Worm (Caenorhabditis elegans) whole organism, young adult: ENCODE results near the gene srh-251.
A peak's percentile ranks its signal among the peaks of the same experiment; 100 is the strongest.

ENCODE experiments used
- B0336.3 ChIP-seq: fragments of 200-800 bp; sonication (Bioruptor generic); IDR thresholded peaks from 2 replicates; pipeline ENCODE4 v1.3.6; 2022; ENCODE audit warnings: missing genetic modification characterization, missing compliant biosample characterization
- C17E4.6 ChIP-seq: fragments of 200-800 bp; sonication (Bioruptor generic); IDR thresholded peaks from 2 replicates; pipeline ENCODE4 v1.3.6; 2022; ENCODE audit warnings: missing genetic modification reagents, missing genetic modification characterization, missing compliant biosample characterization
- D2030.7 ChIP-seq: fragments of 200-800 bp; sonication (Bioruptor generic); IDR thresholded peaks from 2 replicates; pipeline ENCODE4 v1.3.6; 2022; ENCODE audit warnings: missing genetic modification reagents, missing genetic modification characterization, missing compliant biosample characterization
- F10E7.11 ChIP-seq: sonication (generic microtip); optimal IDR thresholded peaks from 2 replicates; lab custom pipeline; 2017; ENCODE audit warnings: mild to moderate bottlenecking, missing genetic modification characterization, moderate library complexity, missing compliant biosample characterization
- F39B2.1 ChIP-seq: fragments of 200-800 bp; sonication (Bioruptor generic); IDR thresholded peaks from 2 replicates; pipeline ENCODE4 v1.3.6; 2022; ENCODE audit warnings: missing genetic modification reagents, missing genetic modification characterization, missing compliant biosample characterization
- F49E8.2 ChIP-seq: sonication (generic microtip); optimal IDR thresholded peaks from 3 replicates; lab custom pipeline; 2017; ENCODE audit warnings: missing genetic modification characterization, mild to moderate bottlenecking, missing compliant biosample characterization, antibody characterized with exemption, moderate library complexity; ENCODE audit not compliant: insufficient read depth
- F57C9.4 ChIP-seq: sonication (generic microtip); optimal IDR thresholded peaks from 2 replicates; lab custom pipeline; 2017; ENCODE audit warnings: mild to moderate bottlenecking, missing genetic modification characterization, missing compliant biosample characterization
- Y53G8AR.9 ChIP-seq: fragments of 200-800 bp; sonication (Bioruptor generic); conservative IDR thresholded peaks from 2 replicates; pipeline ENCODE4 v1.3.6; 2022; ENCODE audit warnings: missing genetic modification reagents, missing genetic modification characterization, missing compliant biosample characterization
- Y95B8A.8 ChIP-seq: fragments of 200-800 bp; sonication (Bioruptor generic); IDR thresholded peaks from 2 replicates; pipeline ENCODE4 v1.3.6; 2022; ENCODE audit warnings: missing genetic modification reagents, missing genetic modification characterization, missing compliant biosample characterization
- akir-1 ChIP-seq: fragments of 200-800 bp; sonication (Bioruptor generic); optimal IDR thresholded peaks from 2 replicates; lab custom pipeline; 2018; ENCODE audit warnings: mild to moderate bottlenecking, missing genetic modification characterization, moderate library complexity, missing compliant biosample characterization
- aptf-3 ChIP-seq: fragments of 200-800 bp; sonication (Bioruptor generic); IDR thresholded peaks from 2 replicates; pipeline ENCODE4 v1.3.6; 2022; ENCODE audit warnings: missing genetic modification characterization, missing compliant biosample characterization
- athp-1 ChIP-seq: sonication (generic microtip); optimal IDR thresholded peaks from 2 replicates; lab custom pipeline; 2017; ENCODE audit warnings: mild to moderate bottlenecking, missing genetic modification characterization, missing compliant biosample characterization
- attf-6 ChIP-seq: fragments of 200-800 bp; sonication (Bioruptor generic); IDR thresholded peaks from 2 replicates; pipeline ENCODE4 v1.3.6; 2022; ENCODE audit warnings: missing genetic modification reagents, missing genetic modification characterization, missing compliant biosample characterization
- bed-2 ChIP-seq: fragments of 200-800 bp; sonication (Bioruptor generic); IDR thresholded peaks from 2 replicates; pipeline ENCODE4 v1.3.6; 2022; ENCODE audit warnings: missing genetic modification reagents, missing genetic modification characterization, missing compliant biosample characterization
- cebp-2 ChIP-seq: fragments of 200-800 bp; sonication (Bioruptor generic); IDR thresholded peaks from 2 replicates; pipeline ENCODE4 v1.3.6; 2022; ENCODE audit warnings: missing genetic modification characterization, missing compliant biosample characterization
- ceh-91 ChIP-seq: fragments of 200-800 bp; sonication (Bioruptor generic); IDR thresholded peaks from 2 replicates; pipeline ENCODE4 v1.3.6; 2022; ENCODE audit warnings: missing genetic modification reagents, missing genetic modification characterization, missing compliant biosample characterization
- dpff-1 ChIP-seq: sonication (generic microtip); optimal IDR thresholded peaks from 2 replicates; lab custom pipeline; 2017; ENCODE audit warnings: mild to moderate bottlenecking, missing genetic modification characterization, missing compliant biosample characterization
- egl-18 ChIP-seq: fragments of 200-800 bp; sonication (Bioruptor generic); IDR thresholded peaks from 2 replicates; pipeline ENCODE4 v1.3.6; 2022; ENCODE audit warnings: missing genetic modification reagents, missing genetic modification characterization, missing compliant biosample characterization
- ekl-4 ChIP-seq: fragments of 200-800 bp; sonication (Bioruptor generic); IDR thresholded peaks from 2 replicates; pipeline ENCODE4 v1.3.6; 2022; ENCODE audit warnings: missing genetic modification reagents, missing genetic modification characterization, missing compliant biosample characterization
- ets-4 ChIP-seq: fragments of 200-800 bp; sonication (Bioruptor generic); optimal IDR thresholded peaks from 2 replicates; lab custom pipeline; 2018; ENCODE audit warnings: mild to moderate bottlenecking, missing genetic modification characterization, missing compliant biosample characterization
- fkh-3 ChIP-seq: sonication (generic microtip); optimal IDR thresholded peaks from 2 replicates; lab custom pipeline; 2016; ENCODE audit warnings: mild to moderate bottlenecking, missing genetic modification characterization, missing compliant biosample characterization
- hlh-12 ChIP-seq: sonication (generic microtip); optimal IDR thresholded peaks from 2 replicates; lab custom pipeline; 2016; ENCODE audit warnings: missing genetic modification characterization, missing compliant biosample characterization
- hmg-1.2 ChIP-seq: fragments of 200-800 bp; sonication (Bioruptor generic); IDR thresholded peaks from 2 replicates; pipeline ENCODE4 v1.3.6; 2022; ENCODE audit warnings: missing genetic modification reagents, missing genetic modification characterization, missing compliant biosample characterization
- hrde-1 ChIP-seq: sonication (generic microtip); optimal IDR thresholded peaks from 2 replicates; lab custom pipeline; 2016; ENCODE audit warnings: missing genetic modification characterization, mild to moderate bottlenecking, missing compliant biosample characterization, moderate library complexity, missing genotype, missing genetic modification reagents, borderline replicate concordance
- let-526 ChIP-seq: fragments of 200-800 bp; sonication (Bioruptor generic); IDR thresholded peaks from 2 replicates; pipeline ENCODE4 v1.3.6; 2022; ENCODE audit warnings: missing genetic modification reagents, missing genetic modification characterization, missing compliant biosample characterization
- lir-1 ChIP-seq: fragments of 200-800 bp; sonication (Bioruptor generic); conservative IDR thresholded peaks from 2 replicates; pipeline ENCODE4 v1.3.6; 2022; ENCODE audit warnings: missing genetic modification reagents, missing genetic modification characterization, missing compliant biosample characterization
- madf-10 ChIP-seq: sonication (generic microtip); optimal IDR thresholded peaks from 2 replicates; lab custom pipeline; 2016; ENCODE audit warnings: mild to moderate bottlenecking, missing genetic modification characterization, missing compliant biosample characterization
- madf-6 ChIP-seq: fragments of 200-800 bp; sonication (Bioruptor generic); IDR thresholded peaks from 2 replicates; pipeline ENCODE4 v1.3.6; 2022; ENCODE audit warnings: missing genetic modification reagents, missing genetic modification characterization, missing compliant biosample characterization
- mcd-1 ChIP-seq: fragments of 200-800 bp; sonication (Bioruptor generic); IDR thresholded peaks from 2 replicates; pipeline ENCODE4 v1.3.6; 2022; ENCODE audit warnings: missing genetic modification reagents, missing genetic modification characterization, missing compliant biosample characterization
- mel-28 ChIP-seq: sonication (generic microtip); optimal IDR thresholded peaks from 2 replicates; lab custom pipeline; 2016; ENCODE audit warnings: borderline replicate concordance, mild to moderate bottlenecking, missing genetic modification characterization, missing compliant biosample characterization
- nfya-2 ChIP-seq: fragments of 200-800 bp; sonication (Bioruptor generic); IDR thresholded peaks from 2 replicates; pipeline ENCODE4 v1.3.6; 2022; ENCODE audit warnings: missing genetic modification reagents, missing genetic modification characterization, missing compliant biosample characterization
- nfyb-1 ChIP-seq: fragments of 200-800 bp; sonication (Bioruptor generic); IDR thresholded peaks from 2 replicates; pipeline ENCODE4 v1.3.6; 2022; ENCODE audit warnings: missing genetic modification reagents, missing genetic modification characterization, missing compliant biosample characterization
- nhr-27 ChIP-seq: fragments of 200-800 bp; sonication (Bioruptor generic); optimal IDR thresholded peaks from 2 replicates; lab custom pipeline; 2018; ENCODE audit warnings: mild to moderate bottlenecking, missing genetic modification characterization, moderate library complexity, missing compliant biosample characterization
- nhr-90 ChIP-seq: sonication (generic microtip); optimal IDR thresholded peaks from 2 replicates; lab custom pipeline; 2016; ENCODE audit warnings: missing genotype, mild to moderate bottlenecking, missing genetic modification characterization, missing compliant biosample characterization
- pbrm-1 ChIP-seq: fragments of 200-800 bp; sonication (Bioruptor generic); IDR thresholded peaks from 2 replicates; pipeline ENCODE4 v1.3.6; 2022; ENCODE audit warnings: missing genetic modification reagents, missing genetic modification characterization, missing compliant biosample characterization
- rec-8 ChIP-seq, 2 experiments: sonication (generic microtip); optimal IDR thresholded peaks; 2 replicates each; lab custom pipeline; 2016; ENCODE audit warnings: mild to moderate bottlenecking in 2 of 2, missing genetic modification characterization in 2 of 2, missing genetic modification reagents in 2 of 2, missing genotype in 2 of 2, missing biosample characterization in 1 of 2, missing compliant biosample characterization in 1 of 2, moderate library complexity in 1 of 2
- repo-1 ChIP-seq: sonication (generic microtip); optimal IDR thresholded peaks from 2 replicates; lab custom pipeline; 2017; ENCODE audit warnings: mild to moderate bottlenecking, missing genetic modification characterization, missing compliant biosample characterization
- sea-2 ChIP-seq: fragments of 200-800 bp; sonication (Bioruptor generic); IDR thresholded peaks from 2 replicates; pipeline ENCODE4 v1.3.6; 2022; ENCODE audit warnings: missing genetic modification characterization, missing compliant biosample characterization
- snpc-1.3 ChIP-seq: sonication (generic microtip); optimal IDR thresholded peaks from 2 replicates; lab custom pipeline; 2017; ENCODE audit warnings: missing genetic modification characterization, mild to moderate bottlenecking, missing compliant biosample characterization, antibody characterized with exemption, moderate library complexity, missing genotype, missing genetic modification reagents; ENCODE audit not compliant: insufficient read depth
- snpc-3.4 ChIP-seq: sonication (generic microtip); optimal IDR thresholded peaks from 2 replicates; lab custom pipeline; 2017; ENCODE audit warnings: missing genetic modification characterization, mild to moderate bottlenecking, missing compliant biosample characterization, antibody characterized with exemption, moderate library complexity, missing genotype, missing genetic modification reagents
- snpc-4 ChIP-seq, 5 experiments: fragments of 150-350 bp in 1 of 5; sonication (generic microtip) in 4 of 5; optimal IDR thresholded peaks; 2 replicates each; lab custom pipeline; 2014 to 2018; ENCODE audit warnings: missing genetic modification characterization in 5 of 5, missing biosample characterization in 3 of 5, antibody characterized with exemption in 2 of 5, mild to moderate bottlenecking in 2 of 5, missing compliant biosample characterization in 2 of 5, missing genotype in 2 of 5, moderate library complexity in 2 of 5, missing genetic modification reagents in 1 of 5
- sptf-2 ChIP-seq: fragments of 200-800 bp; sonication (Bioruptor generic); optimal IDR thresholded peaks from 2 replicates; lab custom pipeline; 2018; ENCODE audit warnings: mild to moderate bottlenecking, missing genetic modification characterization, missing compliant biosample characterization
- tbp1 ChIP-seq: fragments of 200-800 bp; sonication (Bioruptor generic); optimal IDR thresholded peaks from 2 replicates; lab custom pipeline; 2018; ENCODE audit warnings: mild to moderate bottlenecking, missing genetic modification characterization, missing compliant biosample characterization
- tlf-1 ChIP-seq: fragments of 200-800 bp; sonication (Bioruptor generic); optimal IDR thresholded peaks from 2 replicates; lab custom pipeline; 2018; ENCODE audit warnings: mild to moderate bottlenecking, missing genetic modification characterization, missing compliant biosample characterization
- xnd-1 ChIP-seq: sonication (generic microtip); optimal IDR thresholded peaks from 2 replicates; lab custom pipeline; 2016; ENCODE audit warnings: missing genotype, missing genetic modification reagents, missing genetic modification characterization, missing compliant biosample characterization
- ztf-3 ChIP-seq: fragments of 200-800 bp; sonication (Bioruptor generic); optimal IDR thresholded peaks from 2 replicates; lab custom pipeline; 2018; ENCODE audit warnings: mild to moderate bottlenecking, missing genetic modification characterization, missing compliant biosample characterization

srh-251 gene

ce11 chrV:15398728-15399127 is 19.0 kb upstream of the srh-251 start, which contains the start of gene fbxa-199:
fbxa-199 (minus strand) TSS chrV:15398828.
- no peak for TF ChIP-seq ztf-3 (GFP tag; lab: Kevin White, UChicago)
- no peak for TF ChIP-seq Y53G8AR.9 (GFP tag; lab: Robert Waterston, UW)
- no peak for TF ChIP-seq dpff-1
- TF ChIP-seq nhr-90 (tag; lab: Kevin White, UChicago), result no peak
- TF ChIP-seq ets-4 (GFP tag; lab: Kevin White, UChicago), result no peak
- no peak for TF ChIP-seq repo-1 (tag; lab: Kevin White, UChicago)
- no peak for TF ChIP-seq B0336.3
- no peak for TF ChIP-seq sptf-2 (GFP tag; lab: Kevin White, UChicago)
- TF ChIP-seq hmg-1.2, result no peak
- no peak for TF ChIP-seq rec-8 (tag; optimal IDR thresholded peaks at IDR 0.05; lab: Kevin White, UChicago)
- no peak for TF ChIP-seq nfyb-1
- TF ChIP-seq lir-1, result no peak
- no peak for TF ChIP-seq akir-1 (GFP tag; lab: Kevin White, UChicago)
- no peak for TF ChIP-seq snpc-1.3 (tag; lab: Kevin White, UChicago)
- TF ChIP-seq nhr-27 (tag; lab: Kevin White, UChicago), result no peak
- TF ChIP-seq ceh-91, result no peak
- no peak for TF ChIP-seq bed-2
- TF ChIP-seq mel-28 (tag; lab: Kevin White, UChicago), result no peak

- peak; percentile 13 for TF ChIP-seq snpc-3.4 (tag; lab: Kevin White, UChicago)
- no peak for TF ChIP-seq hlh-12 (tag; lab: Kevin White, UChicago)
- TF ChIP-seq nfya-2 (GFP tag; lab: Robert Waterston, UW), result no peak
- TF ChIP-seq attf-6 (GFP tag; lab: Robert Waterston, UW), result peak; percentile 76
- TF ChIP-seq dpff-1, result no peak
- no peak for TF ChIP-seq cebp-2
- TF ChIP-seq fkh-3 (tag; lab: Kevin White, UChicago), result no peak
- TF ChIP-seq madf-6 (GFP tag; lab: Robert Waterston, UW), result peak; percentile 73
- 0 out of 2 replicates have a peak, but pooled peaks have one; percentile 12 for TF ChIP-seq C17E4.6
- TF ChIP-seq F10E7.11, result peak; percentile 17
- TF ChIP-seq Y95B8A.8 (GFP tag; lab: Robert Waterston, UW), result peak; percentile 56; the same call in 1 of the 2 replicates
- TF ChIP-seq egl-18 (GFP tag; lab: Robert Waterston, UW), result 0 out of 2 replicates have a peak, but pooled peaks have one; percentile 40
- TF ChIP-seq repo-1 (tag; lab: Kevin White, UChicago), result no peak
- no peak for TF ChIP-seq athp-1 (tag; lab: Kevin White, UChicago)
- peak; percentile 63 for TF ChIP-seq tlf-1 (GFP tag; lab: Kevin White, UChicago)
- TF ChIP-seq snpc-4 (GFP tag; optimal IDR thresholded peaks at IDR 0.05; lab: Kevin White, UChicago), result peak; percentile 29
- no peak for TF ChIP-seq snpc-4 (tag; optimal IDR thresholded peaks at IDR 0.05; lab: Kevin White, UChicago)
- TF ChIP-seq pbrm-1 (GFP tag; lab: Robert Waterston, UW), result peak; percentile 25; the same call in 1 of the 2 replicates
- peak; percentile 48 for TF ChIP-seq tbp1
- peak; percentile 67 for TF ChIP-seq ekl-4 (GFP tag; lab: Robert Waterston, UW)
- 0 out of 2 replicates have a peak, but pooled peaks have one; percentile 10 for TF ChIP-seq D2030.7
- TF ChIP-seq F39B2.1 (GFP tag; lab: Robert Waterston, UW), result no peak
- TF ChIP-seq mcd-1 (GFP tag; lab: Robert Waterston, UW), result no peak
- no peak for TF ChIP-seq let-526
- no peak for TF ChIP-seq F57C9.4
- TF ChIP-seq madf-10 (tag; lab: Kevin White, UChicago), result no peak
- TF ChIP-seq xnd-1 (tag; lab: Kevin White, UChicago), result peak; percentile 51
- TF ChIP-seq rec-8 (tag; optimal IDR thresholded peaks at IDR 0.05; lab: Kevin White, UChicago), result no peak
- TF ChIP-seq F49E8.2 (tag; lab: Kevin White, UChicago), result peak; percentile 38
- TF ChIP-seq hrde-1 (tag; lab: Kevin White, UChicago), result peak; percentile 82
- TF ChIP-seq aptf-3 (GFP tag; lab: Robert Waterston, UW), result no peak
- no peak for TF ChIP-seq sea-2
Observed at ce11 chrV:15397139-15397538, 17.4 kb upstream of the srh-251 start.
